Fruit fly (Drosophila melanogaster) whole organism, embryonic: ENCODE data around the gene CG32280.
A peak's percentile ranks its signal among the peaks of the same experiment; 100 is the strongest.

Experiments
- BEAF-32 ChIP-seq: fragments of 200-800 bp; sonication (Bioruptor generic); optimal IDR thresholded peaks from 3 replicates; lab custom pipeline; 2017; ENCODE audit warnings: missing biosample characterization, missing genetic modification characterization, mild to moderate bottlenecking, moderate library complexity, missing genetic modification reagents
- CG10959 ChIP-seq: fragments of 200-800 bp; sonication (Bioruptor generic); IDR thresholded peaks from 2 replicates; pipeline ENCODE4 v1.3.6; 2022; ENCODE audit warnings: missing biosample characterization, missing genetic modification characterization
- CG13287 ChIP-seq: fragments of 200-800 bp; sonication (Bioruptor generic); IDR thresholded peaks from 2 replicates; pipeline ENCODE4 v1.3.6; 2022; ENCODE audit warnings: missing biosample characterization, missing genetic modification characterization; ENCODE audit not compliant: partially characterized antibody
- CG14014 ChIP-seq: fragments of 200-800 bp; sonication (Bioruptor generic); IDR thresholded peaks from 2 replicates; pipeline ENCODE4 v1.3.6; 2022; ENCODE audit warnings: missing biosample characterization, missing genetic modification characterization
- CG14667 ChIP-seq: fragments of 200-800 bp; sonication (Bioruptor generic); IDR thresholded peaks from 2 replicates; pipeline ENCODE4 v1.3.6; 2022; ENCODE audit warnings: missing biosample characterization, missing genetic modification characterization
- CG15479 ChIP-seq: fragments of 200-800 bp; sonication (Bioruptor generic); optimal IDR thresholded peaks from 3 replicates; lab custom pipeline; 2019; ENCODE audit warnings: missing biosample characterization, mild to moderate bottlenecking, missing genetic modification characterization, moderate library complexity
- CG15514 ChIP-seq: fragments of 200-800 bp; sonication (Bioruptor generic); optimal IDR thresholded peaks from 3 replicates; lab custom pipeline; 2017; ENCODE audit warnings: missing biosample characterization, missing genetic modification characterization, mild to moderate bottlenecking, moderate library complexity, missing genetic modification reagents
- CG1603 ChIP-seq: fragments of 200-800 bp; sonication (Bioruptor generic); optimal IDR thresholded peaks from 2 replicates; lab custom pipeline; 2019; ENCODE audit warnings: missing biosample characterization, mild to moderate bottlenecking, missing genetic modification characterization, moderate library complexity
- CG2129 ChIP-seq: fragments of 200-800 bp; sonication (Bioruptor generic); IDR thresholded peaks from 2 replicates; pipeline ENCODE4 v1.3.6; 2022; ENCODE audit warnings: missing biosample characterization, missing genetic modification characterization; ENCODE audit not compliant: partially characterized antibody
- CG31365 ChIP-seq: fragments of 200-800 bp; sonication (Bioruptor generic); optimal IDR thresholded peaks from 2 replicates; lab custom pipeline; 2018; ENCODE audit warnings: missing biosample characterization, mild to moderate bottlenecking, missing genetic modification characterization
- CG6683 ChIP-seq: fragments of 200-800 bp; sonication (Bioruptor generic); optimal IDR thresholded peaks from 2 replicates; lab custom pipeline; 2017; ENCODE audit warnings: missing biosample characterization, mild to moderate bottlenecking, missing genetic modification characterization, missing genetic modification reagents
- CG6791 ChIP-seq: fragments of 200-800 bp; sonication (Bioruptor generic); IDR thresholded peaks from 3 replicates; pipeline ENCODE4 v1.3.6; 2022; ENCODE audit warnings: missing biosample characterization, missing genetic modification characterization; ENCODE audit not compliant: partially characterized antibody
- CG7745 ChIP-seq: fragments of 200-800 bp; sonication (Bioruptor generic); optimal IDR thresholded peaks from 2 replicates; lab custom pipeline; 2018; ENCODE audit warnings: missing biosample characterization, mild to moderate bottlenecking, missing genetic modification characterization, moderate library complexity
- CG7963 ChIP-seq: fragments of 200-800 bp; sonication (Bioruptor generic); IDR thresholded peaks from 3 replicates; pipeline ENCODE4 v1.3.6; 2022; ENCODE audit warnings: missing biosample characterization, missing genetic modification characterization; ENCODE audit not compliant: partially characterized antibody
- Deaf1 ChIP-seq: fragments of 200-800 bp; optimal IDR thresholded peaks from 3 replicates; lab custom pipeline; 2019; ENCODE audit warnings: missing biosample characterization, mild to moderate bottlenecking, missing genetic modification characterization, moderate library complexity
- Dll ChIP-seq: fragments of 200-800 bp; sonication (Bioruptor generic); IDR thresholded peaks from 4 replicates; pipeline ENCODE4 v1.3.6; 2022; ENCODE audit warnings: missing biosample characterization, missing genetic modification characterization; ENCODE audit not compliant: partially characterized antibody
- Dp ChIP-seq: fragments of 200-800 bp; sonication (Bioruptor generic); optimal IDR thresholded peaks from 2 replicates; lab custom pipeline; 2018; ENCODE audit warnings: missing biosample characterization, mild to moderate bottlenecking, missing genetic modification characterization, moderate library complexity
- Dref ChIP-seq: fragments of 200-800 bp; sonication (Bioruptor generic); IDR thresholded peaks from 2 replicates; pipeline ENCODE4 v1.3.6; 2022; ENCODE audit warnings: missing biosample characterization, missing genetic modification characterization
- E2f1 ChIP-seq: fragments of 200-800 bp; sonication (Bioruptor generic); IDR thresholded peaks from 2 replicates; pipeline ENCODE4 v1.3.6; 2022; ENCODE audit warnings: missing biosample characterization, missing genetic modification characterization
- Ets65A ChIP-seq: fragments of 200-800 bp; sonication (Bioruptor generic); peaks from one replicate; lab custom pipeline; 2016; ENCODE audit warnings: missing biosample characterization, missing genetic modification characterization
- Hand ChIP-seq: fragments of 200-800 bp; sonication (Bioruptor generic); optimal IDR thresholded peaks from 2 replicates; lab custom pipeline; 2017; ENCODE audit warnings: mild to moderate bottlenecking, missing biosample characterization, missing genetic modification reagents, missing genetic modification characterization
- HmgZ ChIP-seq: fragments of 200-800 bp; sonication (Bioruptor generic); optimal IDR thresholded peaks from 2 replicates; lab custom pipeline; 2018; ENCODE audit warnings: missing biosample characterization, mild to moderate bottlenecking, missing genetic modification characterization
- Hmr ChIP-seq: fragments of 200-800 bp; sonication (Bioruptor generic); optimal IDR thresholded peaks from 3 replicates; lab custom pipeline; 2017; ENCODE audit warnings: mild to moderate bottlenecking, missing biosample characterization, missing genetic modification reagents, missing genetic modification characterization
- MESR4 ChIP-seq: fragments of 200-800 bp; sonication (Bioruptor generic); optimal IDR thresholded peaks from 2 replicates; lab custom pipeline; 2018; ENCODE audit warnings: missing biosample characterization, mild to moderate bottlenecking, missing genetic modification characterization, moderate library complexity
- Med ChIP-seq: fragments of 200-800 bp; sonication (Bioruptor generic); peaks from one replicate; lab custom pipeline; 2016; ENCODE audit warnings: missing biosample characterization, missing genetic modification characterization, mild to moderate bottlenecking, inconsistent platforms, moderate library complexity
- Scr ChIP-seq: fragments of 200-800 bp; sonication (Bioruptor generic); IDR thresholded peaks from 2 replicates; pipeline ENCODE4 v1.3.6; 2022; ENCODE audit warnings: missing biosample characterization, missing genetic modification characterization; ENCODE audit not compliant: partially characterized antibody
- Sry-δ ChIP-seq: fragments of 200-800 bp; sonication (Bioruptor generic); optimal IDR thresholded peaks from 2 replicates; lab custom pipeline; 2016; ENCODE audit warnings: missing biosample characterization, missing genetic modification characterization
- Ssrp ChIP-seq: fragments of 200-800 bp; sonication (Bioruptor generic); optimal IDR thresholded peaks from 2 replicates; lab custom pipeline; 2018; ENCODE audit warnings: missing biosample characterization, mild to moderate bottlenecking, missing genetic modification characterization, moderate library complexity
- bbx ChIP-seq: fragments of 200-800 bp; sonication (Bioruptor generic); IDR thresholded peaks from 2 replicates; pipeline ENCODE4 v1.3.6; 2022; ENCODE audit warnings: missing biosample characterization, missing genetic modification characterization; ENCODE audit not compliant: partially characterized antibody
- bowl ChIP-seq: fragments of 200-800 bp; sonication (Bioruptor generic); IDR thresholded peaks from 2 replicates; pipeline ENCODE4 v1.3.6; 2022; ENCODE audit warnings: missing biosample characterization, missing genetic modification characterization
- ftz-f1 ChIP-seq: fragments of 200-800 bp; sonication (Bioruptor generic); optimal IDR thresholded peaks from 2 replicates; lab custom pipeline; 2016; ENCODE audit warnings: missing biosample characterization, missing genetic modification characterization
- h ChIP-seq: fragments of >200 bp; optimal IDR thresholded peaks from 2 replicates; lab custom pipeline; 2017
- hbn ChIP-seq: fragments of 200-800 bp; sonication (Bioruptor generic); IDR thresholded peaks from 2 replicates; pipeline ENCODE4 v1.3.6; 2022; ENCODE audit warnings: missing biosample characterization, missing genetic modification characterization; ENCODE audit not compliant: partially characterized antibody
- hkb ChIP-seq, 2 experiments: fragments of 200-800 bp in 1 of 2; fragments of >200 bp in 1 of 2; sonication (Bioruptor generic) in 1 of 2; IDR thresholded peaks in 1 of 2; optimal IDR thresholded peaks in 1 of 2; 2 replicates each; pipeline versions ENCODE4 v1.3.6 to Lab custom; 2017 to 2022; ENCODE audit warnings: missing biosample characterization in 1 of 2, missing genetic modification characterization in 1 of 2
- ind ChIP-seq: fragments of 200-800 bp; sonication (Bioruptor generic); optimal IDR thresholded peaks from 3 replicates; lab custom pipeline; 2016; ENCODE audit warnings: missing biosample characterization, missing genetic modification characterization
- nmo ChIP-seq: fragments of 200-800 bp; sonication (Bioruptor generic); optimal IDR thresholded peaks from 2 replicates; lab custom pipeline; 2018; ENCODE audit warnings: missing biosample characterization, mild to moderate bottlenecking, missing genetic modification characterization, moderate library complexity
- nom ChIP-seq: fragments of 200-800 bp; sonication (Bioruptor generic); optimal IDR thresholded peaks from 2 replicates; lab custom pipeline; 2017; ENCODE audit warnings: missing biosample characterization, missing genetic modification characterization, mild to moderate bottlenecking, moderate library complexity, missing genetic modification reagents
- oc ChIP-seq: fragments of 200-800 bp; sonication (Bioruptor generic); optimal IDR thresholded peaks from 2 replicates; lab custom pipeline; 2018; ENCODE audit warnings: missing biosample characterization, mild to moderate bottlenecking, missing genetic modification characterization, moderate library complexity
- odd ChIP-seq: fragments of 200-800 bp; sonication (Bioruptor generic); optimal IDR thresholded peaks from 2 replicates; lab custom pipeline; 2017; ENCODE audit warnings: missing biosample characterization, mild to moderate bottlenecking, missing genetic modification characterization
- pfk ChIP-seq: fragments of 200-800 bp; sonication (Bioruptor generic); optimal IDR thresholded peaks from 2 replicates; lab custom pipeline; 2018; ENCODE audit warnings: missing biosample characterization, mild to moderate bottlenecking, missing genetic modification characterization, moderate library complexity
- row ChIP-seq: fragments of 200-800 bp; sonication (Bioruptor generic); IDR thresholded peaks from 3 replicates; pipeline ENCODE4 v1.3.6; 2022; ENCODE audit warnings: missing biosample characterization, missing genetic modification characterization
- sna ChIP-seq: fragments of 200-800 bp; sonication (Bioruptor generic); IDR thresholded peaks from 2 replicates; pipeline ENCODE4 v1.3.6; 2022; ENCODE audit warnings: missing biosample characterization, missing genetic modification characterization; ENCODE audit not compliant: partially characterized antibody
- stwl ChIP-seq: fragments of 200-800 bp; sonication (Bioruptor generic); optimal IDR thresholded peaks from 3 replicates; lab custom pipeline; 2018; ENCODE audit warnings: missing biosample characterization, mild to moderate bottlenecking, missing genetic modification characterization, moderate library complexity
- sug ChIP-seq: fragments of 200-800 bp; optimal IDR thresholded peaks from 2 replicates; lab custom pipeline; 2019; ENCODE audit warnings: missing biosample characterization, mild to moderate bottlenecking, missing genetic modification characterization, moderate library complexity
- trem ChIP-seq: fragments of 200-800 bp; optimal IDR thresholded peaks from 3 replicates; lab custom pipeline; 2019; ENCODE audit warnings: missing biosample characterization, mild to moderate bottlenecking, missing genetic modification characterization, moderate library complexity
- tup ChIP-seq: fragments of 200-800 bp; sonication (Bioruptor generic); optimal IDR thresholded peaks from 2 replicates; lab custom pipeline; 2016; ENCODE audit warnings: missing biosample characterization, mild to moderate bottlenecking, missing genetic modification characterization, moderate library complexity
- twi ChIP-seq: fragments of 200-800 bp; optimal IDR thresholded peaks from 2 replicates; lab custom pipeline; 2019; ENCODE audit warnings: missing biosample characterization, mild to moderate bottlenecking, missing genetic modification characterization, moderate library complexity
- z ChIP-seq: fragments of 200-800 bp; sonication (Bioruptor generic); IDR thresholded peaks from 3 replicates; pipeline ENCODE4 v1.3.6; 2022; ENCODE audit warnings: missing biosample characterization, missing genetic modification characterization
- zen ChIP-seq: fragments of 200-800 bp; sonication (Bioruptor generic); optimal IDR thresholded peaks from 3 replicates; lab custom pipeline; 2018; ENCODE audit warnings: missing biosample characterization, mild to moderate bottlenecking, missing genetic modification characterization, moderate library complexity

CG32280 gene

dm6 chr3L:3161968-3162367 lies 3.0 kb upstream of the CG32280 start, which contains the start of gene rasp (continued):
- peak; percentile 10 for TF ChIP-seq zen (tag; lab: Kevin White, UChicago)
- TF ChIP-seq hbn (GFP tag; lab: Robert Waterston, UW), result peak; percentile 55
- no peak for TF ChIP-seq Ets65A
- TF ChIP-seq Sry-δ, result peak; percentile 79
- peak; percentile 47 for TF ChIP-seq CG2129 (GFP tag; lab: Robert Waterston, UW)
- TF ChIP-seq row (GFP tag; lab: Robert Waterston, UW), result 0 out of 3 replicates have a peak, but pooled peaks have one; percentile 16
- no peak for TF ChIP-seq z
- no peak for TF ChIP-seq h (lab: Kevin White, UChicago)
- no peak for TF ChIP-seq nmo
- TF ChIP-seq E2f1 (GFP tag; lab: Robert Waterston, UW), result no peak
- TF ChIP-seq tup (GFP tag; lab: Kevin White, UChicago), result no peak
- no peak for TF ChIP-seq hkb (optimal IDR thresholded peaks at IDR 0.05; lab: Kevin White, UChicago)
- TF ChIP-seq hkb (GFP tag; IDR thresholded peaks at IDR 0.05; lab: Robert Waterston, UW), result no peak
- no peak for TF ChIP-seq CG10959
- TF ChIP-seq sug (tag; lab: Kevin White, UChicago), result no peak
- TF ChIP-seq Deaf1 (tag; lab: Kevin White, UChicago), result no peak
- TF ChIP-seq stwl (tag; lab: Kevin White, UChicago), result peak; percentile 33
- TF ChIP-seq Med (GFP tag; lab: Kevin White, UChicago), result peak; percentile 44
- peak; percentile 41 for TF ChIP-seq ftz-f1 (GFP tag; lab: Kevin White, UChicago)
- TF ChIP-seq pfk (GFP tag; lab: Kevin White, UChicago), result no peak
- no peak for TF ChIP-seq Hmr (GFP tag; lab: Kevin White, UChicago)
- TF ChIP-seq CG31365, result no peak
- TF ChIP-seq CG6791, result no peak
- TF ChIP-seq Scr (GFP tag; lab: Robert Waterston, UW), result peak; percentile 63
- peak; percentile 42 for TF ChIP-seq CG15514 (GFP tag; lab: Kevin White, UChicago)
- TF ChIP-seq Dref (GFP tag; lab: Robert Waterston, UW), result peak; percentile 56
- TF ChIP-seq sna (GFP tag; lab: Robert Waterston, UW), result 0 out of 2 replicates have a peak, but pooled peaks have one; percentile 29
- no peak for TF ChIP-seq HmgZ (tag; lab: Kevin White, UChicago)
- TF ChIP-seq Hand, result no peak
- no peak for TF ChIP-seq nom (GFP tag; lab: Kevin White, UChicago)
- TF ChIP-seq CG7745, result no peak
- no peak for TF ChIP-seq ind (GFP tag; lab: Kevin White, UChicago)
- no peak for TF ChIP-seq bowl (GFP tag; lab: Robert Waterston, UW)
- TF ChIP-seq twi (tag; lab: Kevin White, UChicago), result no peak
- peak; percentile 11 for TF ChIP-seq trem (tag; lab: Kevin White, UChicago)
- no peak for TF ChIP-seq oc (tag; lab: Kevin White, UChicago)
- no peak for TF ChIP-seq CG14014 (GFP tag; lab: Robert Waterston, UW)
- no peak for TF ChIP-seq CG7963
- TF ChIP-seq Ssrp (tag; lab: Kevin White, UChicago), result no peak
- TF ChIP-seq MESR4 (GFP tag; lab: Kevin White, UChicago), result peak; percentile 48
- peak; percentile 63 for TF ChIP-seq BEAF-32 (GFP tag; lab: Kevin White, UChicago)
- peak; percentile 65; the same call in 3 of the 4 replicates for TF ChIP-seq Dll
- no peak for TF ChIP-seq odd (GFP tag; lab: Kevin White, UChicago)
- TF ChIP-seq CG6683 (GFP tag; lab: Kevin White, UChicago), result no peak
- no peak for TF ChIP-seq Dp
- TF ChIP-seq CG15479 (GFP tag; lab: Kevin White, UChicago), result no peak
- TF ChIP-seq CG13287, result peak; percentile 49
- peak; percentile 45; the same call in 1 of the 2 replicates for TF ChIP-seq bbx (GFP tag; lab: Robert Waterston, UW)
- peak; percentile 21 for TF ChIP-seq CG1603
- no peak for TF ChIP-seq CG14667 (GFP tag; lab: Robert Waterston, UW)
